Worm (Caenorhabditis elegans) whole organism, L4/young adult: ENCODE measurements around the gene col-111.

ENCODE experiments used
- dao-5 ChIP-seq: sonication (generic microtip); optimal IDR thresholded peaks from 2 replicates; lab custom pipeline; 2016; ENCODE audit warnings: missing genotype, missing genetic modification characterization, moderate library complexity, missing compliant biosample characterization
- him-1 ChIP-seq: sonication (generic microtip); optimal IDR thresholded peaks from 2 replicates; lab custom pipeline; 2016; ENCODE audit warnings: missing genotype, missing genetic modification reagents, missing genetic modification characterization, missing compliant biosample characterization

ce11 chrIV:4674322-4674721, 16.5 kb upstream of the col-111 start:
- TF ChIP-seq him-1 (no peak), dao-5 (tag; lab: Kevin White, UChicago) (no peak)
